Worm (Caenorhabditis elegans): ENCODE data around the gene F53C3.6.

DNA sequence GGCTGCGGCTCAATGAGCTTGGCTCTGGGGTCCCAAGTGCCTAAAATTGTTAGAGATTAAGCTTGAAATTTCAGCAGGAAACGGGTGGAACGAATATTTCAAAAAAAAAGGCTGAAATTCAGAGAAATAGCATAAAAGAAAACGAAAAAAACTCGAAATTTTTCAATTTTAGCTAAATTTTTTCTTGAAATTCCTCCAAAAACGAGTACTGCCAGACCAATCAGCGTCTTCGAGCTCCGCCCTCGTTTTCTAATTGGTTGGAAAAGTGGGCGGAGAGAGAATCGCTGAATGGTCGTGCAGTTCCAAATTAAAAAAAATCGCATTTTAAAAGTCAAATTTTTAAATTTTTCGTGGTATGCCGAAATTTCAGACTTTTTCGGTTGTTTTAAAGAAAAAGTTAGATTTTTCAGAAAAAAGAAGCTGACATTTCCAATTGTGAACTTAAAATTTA is 30.0 kb downstream of the F53C3.6 start, which contains the start of gene plpp-1.1:
- TF ChIP-seq aptf-3 (GFP tag; IDR thresholded peaks at IDR 0.05) = no peak
- TF ChIP-seq lag-1 (GFP tag; IDR thresholded peaks at IDR 0.05) = no peak
- no peak for TF ChIP-seq lin-40 (tag; optimal IDR thresholded peaks at IDR 0.05)
- no peak for TF ChIP-seq ztf-26 (tag; optimal IDR thresholded peaks at IDR 0.05)
- TF ChIP-seq egl-18 (GFP tag; IDR thresholded peaks at IDR 0.05) = no peak
- no peak for TF ChIP-seq tlf-1 (GFP tag; optimal IDR thresholded peaks at IDR 0.05)
